Fruit fly (Drosophila melanogaster): ENCODE data around the gene CG34238.

dm6 chr3L:10654439-10654838, 28.1 kb downstream of the CG34238 start:
- TF ChIP-seq rn (GFP tag; IDR thresholded peaks at IDR 0.05) (no peak), CG8301 (tag; optimal IDR thresholded peaks at IDR 0.05) (no peak), CG13204 (GFP tag; optimal IDR thresholded peaks at IDR 0.05) (no peak), CG4496 (GFP tag; IDR thresholded peaks at IDR 0.05) (no peak), D1 (tag; optimal IDR thresholded peaks at IDR 0.05) (no peak)
